Worm (Caenorhabditis elegans) whole organism, early embryonic: ENCODE measurements around the gene C41G6.12.

ENCODE experiments used
- ama-1 ChIP-seq: fragments of 150-350 bp; optimal IDR thresholded peaks from 2 replicates; lab custom pipeline; 2014
- ceh-13 ChIP-seq: fragments of 200-800 bp; sonication (Bioruptor generic); optimal IDR thresholded peaks from 2 replicates; lab custom pipeline; 2018; ENCODE audit warnings: mild to moderate bottlenecking, missing genetic modification characterization, missing compliant biosample characterization
- hnd-1 ChIP-seq: sonication (generic microtip); optimal IDR thresholded peaks from 2 replicates; lab custom pipeline; 2016; ENCODE audit warnings: missing genetic modification characterization, missing compliant biosample characterization
- pes-1 ChIP-seq: fragments of 200-800 bp; sonication (Bioruptor generic); IDR thresholded peaks from 2 replicates; pipeline ENCODE4 v1.3.6; 2022; ENCODE audit warnings: missing genetic modification reagents, missing genetic modification characterization, missing compliant biosample characterization

DNA sequence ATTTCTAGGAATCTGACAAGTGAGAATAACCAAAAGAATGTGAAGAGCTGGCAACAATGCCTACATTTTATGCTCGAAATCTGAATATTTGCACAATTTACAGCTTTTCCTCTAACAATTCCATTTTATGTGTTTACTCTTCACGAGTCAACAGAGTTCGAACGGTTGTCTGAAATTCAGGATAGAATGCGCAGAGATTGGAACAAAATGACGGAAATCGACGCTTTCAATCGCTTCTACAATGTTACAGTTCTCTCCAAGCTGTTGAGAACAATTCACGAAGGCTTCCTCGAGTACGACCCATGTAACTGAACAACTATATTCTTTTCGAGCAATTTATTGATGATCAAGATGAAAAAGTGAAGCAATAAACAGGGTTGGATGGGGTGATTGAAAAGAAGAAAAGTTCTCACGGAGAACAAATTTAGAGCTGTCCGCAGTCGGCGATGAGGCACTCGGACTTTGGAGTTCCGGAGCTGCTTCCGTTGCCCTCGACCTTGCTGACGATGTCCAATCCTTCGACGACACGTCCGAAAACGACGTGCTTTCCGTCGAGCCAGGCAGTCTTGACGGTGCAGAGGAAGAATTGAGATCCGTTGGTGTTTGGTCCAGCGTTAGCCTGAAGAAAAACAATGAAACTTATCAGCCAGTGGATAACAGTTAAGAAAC, 21.2 kb downstream of the C41G6.12 start, which contains the start of gene Y75B12B.3:
- TF ChIP-seq pes-1 (GFP tag; lab: Robert Waterston, UW) = no peak
- no peak for TF ChIP-seq ama-1
- TF ChIP-seq ceh-13 (GFP tag; lab: Kevin White, UChicago) = no peak
- TF ChIP-seq hnd-1 (tag; lab: Kevin White, UChicago) = no peak
